Worm (Caenorhabditis elegans) whole organism, young adult: ENCODE data around the gene M28.8.

Source experiments
- B0336.3 ChIP-seq: fragments of 200-800 bp; sonication (Bioruptor generic); IDR thresholded peaks from 2 replicates; pipeline ENCODE4 v1.3.6; 2022; ENCODE audit warnings: missing genetic modification characterization, missing compliant biosample characterization
- D2030.7 ChIP-seq: fragments of 200-800 bp; sonication (Bioruptor generic); IDR thresholded peaks from 2 replicates; pipeline ENCODE4 v1.3.6; 2022; ENCODE audit warnings: missing genetic modification reagents, missing genetic modification characterization, missing compliant biosample characterization
- F23B12.7 ChIP-seq: sonication (generic microtip); optimal IDR thresholded peaks from 2 replicates; lab custom pipeline; 2017; ENCODE audit warnings: missing genetic modification characterization, mild to moderate bottlenecking, missing compliant biosample characterization, antibody characterized with exemption, moderate library complexity; ENCODE audit not compliant: insufficient read depth
- F55B11.4 ChIP-seq: sonication (generic microtip); optimal IDR thresholded peaks from 2 replicates; lab custom pipeline; 2016; ENCODE audit warnings: missing compliant biosample characterization, missing genetic modification characterization, borderline replicate concordance; ENCODE audit not compliant: insufficient read depth
- F57C9.4 ChIP-seq: sonication (generic microtip); optimal IDR thresholded peaks from 2 replicates; lab custom pipeline; 2017; ENCODE audit warnings: mild to moderate bottlenecking, missing genetic modification characterization, missing compliant biosample characterization
- Y53F4B.3 ChIP-seq: fragments of 200-800 bp; sonication (Bioruptor generic); IDR thresholded peaks from 2 replicates; pipeline ENCODE4 v1.3.6; 2022; ENCODE audit warnings: missing genetic modification reagents, missing genetic modification characterization, missing compliant biosample characterization
- Y56A3A.18 ChIP-seq: fragments of 200-800 bp; sonication (Bioruptor generic); IDR thresholded peaks from 2 replicates; pipeline ENCODE4 v1.3.6; 2022; ENCODE audit warnings: missing genetic modification reagents, missing genetic modification characterization, missing compliant biosample characterization
- Y67H2A.10 ChIP-seq: fragments of 200-800 bp; sonication (Bioruptor generic); conservative IDR thresholded peaks from 2 replicates; pipeline ENCODE4 v1.3.6; 2022; ENCODE audit warnings: missing genetic modification reagents, missing genetic modification characterization, missing compliant biosample characterization
- Y95B8A.8 ChIP-seq: fragments of 200-800 bp; sonication (Bioruptor generic); IDR thresholded peaks from 2 replicates; pipeline ENCODE4 v1.3.6; 2022; ENCODE audit warnings: missing genetic modification reagents, missing genetic modification characterization, missing compliant biosample characterization
- ZK185.1 ChIP-seq: sonication (generic microtip); optimal IDR thresholded peaks from 2 replicates; lab custom pipeline; 2016; ENCODE audit warnings: mild to moderate bottlenecking, missing genetic modification characterization, missing compliant biosample characterization; ENCODE audit not compliant: poor library complexity, severe bottlenecking
- akir-1 ChIP-seq: fragments of 200-800 bp; sonication (Bioruptor generic); optimal IDR thresholded peaks from 2 replicates; lab custom pipeline; 2018; ENCODE audit warnings: mild to moderate bottlenecking, missing genetic modification characterization, moderate library complexity, missing compliant biosample characterization
- ama-1 ChIP-seq, 3 experiments: fragments of 150-350 bp in 1 of 3; sonication (generic microtip) in 2 of 3; optimal IDR thresholded peaks; 2 replicates each; lab custom pipeline; 2014 to 2018; ENCODE audit warnings: missing biosample characterization in 2 of 3, missing genetic modification characterization in 2 of 3, missing genetic modification reagents in 2 of 3
- aptf-3 ChIP-seq: fragments of 200-800 bp; sonication (Bioruptor generic); IDR thresholded peaks from 2 replicates; pipeline ENCODE4 v1.3.6; 2022; ENCODE audit warnings: missing genetic modification characterization, missing compliant biosample characterization
- atf-7 ChIP-seq: sonication (generic microtip); optimal IDR thresholded peaks from 2 replicates; lab custom pipeline; 2017; ENCODE audit warnings: mild to moderate bottlenecking, missing genetic modification characterization, missing compliant biosample characterization
- attf-6 ChIP-seq: fragments of 200-800 bp; sonication (Bioruptor generic); IDR thresholded peaks from 2 replicates; pipeline ENCODE4 v1.3.6; 2022; ENCODE audit warnings: missing genetic modification reagents, missing genetic modification characterization, missing compliant biosample characterization
- ccch-3 ChIP-seq: fragments of 200-800 bp; sonication (Bioruptor generic); optimal IDR thresholded peaks from 2 replicates; lab custom pipeline; 2018; ENCODE audit warnings: mild to moderate bottlenecking, missing genetic modification characterization, missing compliant biosample characterization
- cebp-1 ChIP-seq, 2 experiments: fragments of 200-800 bp in 1 of 2; sonication (Bioruptor generic) in 1 of 2; sonication (generic microtip) in 1 of 2; IDR thresholded peaks in 1 of 2; optimal IDR thresholded peaks in 1 of 2; 2 replicates each; pipeline versions ENCODE4 v1.3.6 to Lab custom; 2017 to 2022; ENCODE audit warnings: missing compliant biosample characterization in 2 of 2, missing genetic modification characterization in 2 of 2, mild to moderate bottlenecking in 1 of 2, missing genetic modification reagents in 1 of 2, moderate library complexity in 1 of 2
- cebp-2 ChIP-seq: fragments of 200-800 bp; sonication (Bioruptor generic); IDR thresholded peaks from 2 replicates; pipeline ENCODE4 v1.3.6; 2022; ENCODE audit warnings: missing genetic modification characterization, missing compliant biosample characterization
- ceh-100 ChIP-seq: fragments of 200-800 bp; sonication (Bioruptor generic); IDR thresholded peaks from 2 replicates; pipeline ENCODE4 v1.3.6; 2022; ENCODE audit warnings: missing genetic modification reagents, missing genetic modification characterization, missing compliant biosample characterization
- dpff-1 ChIP-seq: sonication (generic microtip); optimal IDR thresholded peaks from 2 replicates; lab custom pipeline; 2017; ENCODE audit warnings: mild to moderate bottlenecking, missing genetic modification characterization, missing compliant biosample characterization
- efl-1 ChIP-seq: fragments of 150-350 bp; optimal IDR thresholded peaks from 2 replicates; lab custom pipeline; 2014; ENCODE audit warnings: missing biosample characterization, missing genetic modification reagents, missing genetic modification characterization
- egrh-3 ChIP-seq: fragments of 200-800 bp; sonication (Bioruptor generic); IDR thresholded peaks from 2 replicates; pipeline ENCODE4 v1.3.6; 2022; ENCODE audit warnings: missing genetic modification reagents, missing genetic modification characterization, missing compliant biosample characterization
- gei-17 ChIP-seq: fragments of 200-800 bp; sonication (Bioruptor generic); optimal IDR thresholded peaks from 2 replicates; lab custom pipeline; 2018; ENCODE audit warnings: mild to moderate bottlenecking, missing genetic modification characterization, missing compliant biosample characterization
- him-1 ChIP-seq: sonication (generic microtip); optimal IDR thresholded peaks from 2 replicates; lab custom pipeline; 2016; ENCODE audit warnings: missing genotype, missing genetic modification reagents, missing genetic modification characterization, missing compliant biosample characterization
- lin-35 ChIP-seq, 3 experiments: fragments of 150-350 bp in 2 of 3; sonication (generic microtip) in 1 of 3; optimal IDR thresholded peaks; 2 replicates each; lab custom pipeline; 2014 to 2018; ENCODE audit warnings: missing biosample characterization in 3 of 3, missing genetic modification characterization in 3 of 3, missing genetic modification reagents in 3 of 3
- lin-54 ChIP-seq: fragments of 200-800 bp; sonication (Bioruptor generic); optimal IDR thresholded peaks from 2 replicates; lab custom pipeline; 2018; ENCODE audit warnings: mild to moderate bottlenecking, missing genetic modification characterization, missing compliant biosample characterization
- lir-1 ChIP-seq: fragments of 200-800 bp; sonication (Bioruptor generic); conservative IDR thresholded peaks from 2 replicates; pipeline ENCODE4 v1.3.6; 2022; ENCODE audit warnings: missing genetic modification reagents, missing genetic modification characterization, missing compliant biosample characterization
- lsy-27 ChIP-seq: sonication (generic microtip); optimal IDR thresholded peaks from 2 replicates; lab custom pipeline; 2017; ENCODE audit warnings: missing genetic modification characterization, mild to moderate bottlenecking, missing compliant biosample characterization, antibody characterized with exemption, missing genotype, borderline replicate concordance; ENCODE audit not compliant: insufficient read depth
- madf-3 ChIP-seq: fragments of 200-800 bp; sonication (Bioruptor generic); IDR thresholded peaks from 2 replicates; pipeline ENCODE4 v1.3.6; 2022; ENCODE audit warnings: missing genetic modification reagents, missing genetic modification characterization, missing compliant biosample characterization
- madf-6 ChIP-seq: fragments of 200-800 bp; sonication (Bioruptor generic); IDR thresholded peaks from 2 replicates; pipeline ENCODE4 v1.3.6; 2022; ENCODE audit warnings: missing genetic modification reagents, missing genetic modification characterization, missing compliant biosample characterization
- mel-28 ChIP-seq: sonication (generic microtip); optimal IDR thresholded peaks from 2 replicates; lab custom pipeline; 2016; ENCODE audit warnings: borderline replicate concordance, mild to moderate bottlenecking, missing genetic modification characterization, missing compliant biosample characterization
- nhr-120 ChIP-seq: fragments of 200-800 bp; sonication (Bioruptor generic); IDR thresholded peaks from 2 replicates; pipeline ENCODE4 v1.3.6; 2022; ENCODE audit warnings: missing genetic modification characterization, missing compliant biosample characterization
- nhr-27 ChIP-seq: fragments of 200-800 bp; sonication (Bioruptor generic); optimal IDR thresholded peaks from 2 replicates; lab custom pipeline; 2018; ENCODE audit warnings: mild to moderate bottlenecking, missing genetic modification characterization, moderate library complexity, missing compliant biosample characterization
- nhr-80 ChIP-seq: sonication (generic microtip); optimal IDR thresholded peaks from 2 replicates; lab custom pipeline; 2016; ENCODE audit warnings: missing genetic modification characterization, missing compliant biosample characterization
- nhr-90 ChIP-seq: sonication (generic microtip); optimal IDR thresholded peaks from 2 replicates; lab custom pipeline; 2016; ENCODE audit warnings: missing genotype, mild to moderate bottlenecking, missing genetic modification characterization, missing compliant biosample characterization
- pbrm-1 ChIP-seq: fragments of 200-800 bp; sonication (Bioruptor generic); IDR thresholded peaks from 2 replicates; pipeline ENCODE4 v1.3.6; 2022; ENCODE audit warnings: missing genetic modification reagents, missing genetic modification characterization, missing compliant biosample characterization
- rpc-1 ChIP-seq, 2 experiments: fragments of 150-350 bp in 1 of 2; sonication (generic microtip) in 1 of 2; optimal IDR thresholded peaks; 2 replicates each; lab custom pipeline; 2014 to 2018; ENCODE audit warnings: missing biosample characterization in 1 of 2, missing genetic modification characterization in 1 of 2, missing genetic modification reagents in 1 of 2, missing genotype in 1 of 2
- sea-2 ChIP-seq: fragments of 200-800 bp; sonication (Bioruptor generic); IDR thresholded peaks from 2 replicates; pipeline ENCODE4 v1.3.6; 2022; ENCODE audit warnings: missing genetic modification characterization, missing compliant biosample characterization
- snpc-1.3 ChIP-seq: sonication (generic microtip); optimal IDR thresholded peaks from 2 replicates; lab custom pipeline; 2017; ENCODE audit warnings: missing genetic modification characterization, mild to moderate bottlenecking, missing compliant biosample characterization, antibody characterized with exemption, moderate library complexity, missing genotype, missing genetic modification reagents; ENCODE audit not compliant: insufficient read depth
- tbp1 ChIP-seq: fragments of 200-800 bp; sonication (Bioruptor generic); optimal IDR thresholded peaks from 2 replicates; lab custom pipeline; 2018; ENCODE audit warnings: mild to moderate bottlenecking, missing genetic modification characterization, missing compliant biosample characterization
- unc-62 ChIP-seq: fragments of 150-350 bp; optimal IDR thresholded peaks from 2 replicates; lab custom pipeline; 2014; ENCODE audit warnings: missing biosample characterization, missing genetic modification reagents, missing genetic modification characterization
- zfh-2 ChIP-seq: fragments of 200-800 bp; sonication (Bioruptor generic); conservative IDR thresholded peaks from 2 replicates; pipeline ENCODE4 v1.3.6; 2022; ENCODE audit warnings: missing genetic modification reagents, missing genetic modification characterization, missing compliant biosample characterization
- ztf-25 ChIP-seq: fragments of 200-800 bp; sonication (Bioruptor generic); IDR thresholded peaks from 2 replicates; pipeline ENCODE4 v1.3.6; 2022; ENCODE audit warnings: missing genetic modification reagents, missing genetic modification characterization, missing compliant biosample characterization

M28.8 gene

ce11 chrII:10658576-10659256 lies 30.7 kb downstream of the M28.8 start, which contains the start of the genes snu-13 and rsp-7 (continued):
- TF ChIP-seq ama-1 (optimal IDR thresholded peaks at IDR 0.05; lab: Kevin White, UChicago), result no peak
- no peak for TF ChIP-seq ama-1 (GFP tag; optimal IDR thresholded peaks at IDR 0.05; lab: Kevin White, UChicago)
- no peak for TF ChIP-seq egrh-3 (GFP tag; lab: Robert Waterston, UW)
- no peak for TF ChIP-seq him-1
- TF ChIP-seq tbp1, result peak; percentile 41
- TF ChIP-seq F57C9.4 (tag; lab: Kevin White, UChicago), result no peak
- TF ChIP-seq F23B12.7 (tag; lab: Kevin White, UChicago), result peak; percentile 78
- TF ChIP-seq gei-17 (GFP tag; lab: Kevin White, UChicago), result no peak
- no peak for TF ChIP-seq rpc-1 (optimal IDR thresholded peaks at IDR 0.05; lab: Kevin White, UChicago)
- no peak for TF ChIP-seq rpc-1 (tag; optimal IDR thresholded peaks at IDR 0.05; lab: Kevin White, UChicago)
- TF ChIP-seq ZK185.1, result peak; percentile 25
- no peak for TF ChIP-seq mel-28 (tag; lab: Kevin White, UChicago)
- no peak for TF ChIP-seq cebp-1 (GFP tag; IDR thresholded peaks at IDR 0.05; lab: Robert Waterston, UW)
- peak; percentile 36 for TF ChIP-seq cebp-1 (tag; optimal IDR thresholded peaks at IDR 0.05; lab: Kevin White, UChicago)
- TF ChIP-seq nhr-80 (tag; lab: Kevin White, UChicago), result peak; percentile 22
- TF ChIP-seq madf-3 (GFP tag; lab: Robert Waterston, UW), result no peak
- no peak for TF ChIP-seq snpc-1.3 (tag; lab: Kevin White, UChicago)
- no peak for TF ChIP-seq ceh-100
- TF ChIP-seq aptf-3, result no peak
- TF ChIP-seq nhr-90 (tag; lab: Kevin White, UChicago), result no peak
- TF ChIP-seq nhr-27 (tag; lab: Kevin White, UChicago), result no peak
- no peak for TF ChIP-seq B0336.3 (GFP tag; lab: Robert Waterston, UW)
- no peak for TF ChIP-seq zfh-2 (GFP tag; lab: Robert Waterston, UW)
- no peak for TF ChIP-seq atf-7 (tag; lab: Kevin White, UChicago)
- no peak for TF ChIP-seq attf-6
- TF ChIP-seq lsy-27 (tag; lab: Kevin White, UChicago), result no peak
- TF ChIP-seq Y56A3A.18 (GFP tag; lab: Robert Waterston, UW), result no peak
- no peak for TF ChIP-seq Y53F4B.3 (GFP tag; lab: Robert Waterston, UW)
- peak; percentile 34 for TF ChIP-seq efl-1 (GFP tag; lab: Kevin White, UChicago)
- no peak for TF ChIP-seq ccch-3 (GFP tag; lab: Kevin White, UChicago)
- TF ChIP-seq lir-1, result peak; percentile 48; the same call in 1 of the 2 replicates
- peak; percentile 68 for TF ChIP-seq lin-54
- TF ChIP-seq F55B11.4, result no peak
- no peak for TF ChIP-seq unc-62 (GFP tag; lab: Kevin White, UChicago)
- TF ChIP-seq D2030.7, result peak; percentile 22; the same call in 1 of the 2 replicates
- TF ChIP-seq madf-6, result peak; percentile 53; the same call in 1 of the 2 replicates
- no peak for TF ChIP-seq sea-2 (GFP tag; lab: Robert Waterston, UW)
- no peak for TF ChIP-seq akir-1 (GFP tag; lab: Kevin White, UChicago)
- no peak for TF ChIP-seq pbrm-1 (GFP tag; lab: Robert Waterston, UW)
- no peak for TF ChIP-seq ztf-25 (GFP tag; lab: Robert Waterston, UW)
- no peak for TF ChIP-seq Y67H2A.10 (GFP tag; lab: Robert Waterston, UW)
- no peak for TF ChIP-seq cebp-2 (GFP tag; lab: Robert Waterston, UW)
- TF ChIP-seq lin-35 (GFP tag; optimal IDR thresholded peaks at IDR 0.05; lab: Kevin White, UChicago), result peak in 1 of 3 experiments; percentile 50
- TF ChIP-seq dpff-1 (tag; lab: Kevin White, UChicago), result no peak
- no peak for TF ChIP-seq Y95B8A.8 (GFP tag; lab: Robert Waterston, UW)
- TF ChIP-seq nhr-120 (GFP tag; lab: Robert Waterston, UW), result no peak
